Worm (Caenorhabditis elegans): ENCODE results near the gene C17C3.15.
"Not testable (repeated sequence)": the region's sequence is repeated elsewhere in the genome, so short reads cannot be mapped to it uniquely, and the experiment has no call there.

The C17C3.15 gene

ce11 chrII:5531855-5532328 is 38.6 kb upstream of the C17C3.15 start, which contains the start of gene C17C3.9:
C17C3.9 (minus strand) TSS chrII:5532278.
- TF ChIP-seq ceh-82 (tag; optimal IDR thresholded peaks at IDR 0.05) (no peak), egl-27 (tag; optimal IDR thresholded peaks at IDR 0.05) (no peak)

ce11 chrII:5533642-5534041 is 36.8 kb upstream of the C17C3.15 start, which contains the start of gene hlh-26:
hlh-26 (minus strand) TSS chrII:5533742.
- no peak for TF ChIP-seq peb-1 (tag; optimal IDR thresholded peaks at IDR 0.05)
- no peak for TF ChIP-seq elt-3 (tag; optimal IDR thresholded peaks at IDR 0.05)
- no peak for TF ChIP-seq gmeb-1 (tag; optimal IDR thresholded peaks at IDR 0.05)
- TF ChIP-seq ceh-82 (tag; optimal IDR thresholded peaks at IDR 0.05): no peak
- no peak for TF ChIP-seq sem-4 (tag; optimal IDR thresholded peaks at IDR 0.05)
- no peak for TF ChIP-seq nhr-237 (tag; optimal IDR thresholded peaks at IDR 0.05)
- TF ChIP-seq elt-1 (tag; optimal IDR thresholded peaks at IDR 0.05): no peak
- no peak for TF ChIP-seq ZK546.5 (tag; optimal IDR thresholded peaks at IDR 0.05)
- TF ChIP-seq ztf-11 (tag; optimal IDR thresholded peaks at IDR 0.05): no peak
- TF ChIP-seq nhr-6 (tag; optimal IDR thresholded peaks at IDR 0.05): no peak

ce11 chrII:5534939-5535338 is 35.5 kb upstream of the C17C3.15 start, which contains the start of gene hlh-25:
hlh-25 (plus strand) TSS chrII:5535239.
- not testable (repeated sequence) for TF ChIP-seq lin-39, nhr-21, nhr-10 (tag; optimal IDR thresholded peaks at IDR 0.05)

ce11 chrII:5537078-5537477 is 33.4 kb upstream of the C17C3.15 start:
- TF ChIP-seq sem-4 (tag; optimal IDR thresholded peaks at IDR 0.05) (no peak), zag-1 (tag; optimal IDR thresholded peaks at IDR 0.05) (no peak), ceh-16 (tag; optimal IDR thresholded peaks at IDR 0.05) (no peak), skn-1 (tag; optimal IDR thresholded peaks at IDR 0.05) (no peak), lsy-2 (tag; optimal IDR thresholded peaks at IDR 0.05) (no peak), egl-27 (tag; optimal IDR thresholded peaks at IDR 0.05) (no peak), elt-3 (tag; optimal IDR thresholded peaks at IDR 0.05) (no peak), alr-1 (tag; optimal IDR thresholded peaks at IDR 0.05) (no peak), unc-39 (tag; optimal IDR thresholded peaks at IDR 0.05) (no peak), nhr-237 (tag; optimal IDR thresholded peaks at IDR 0.05) (no peak), R02D3.7 (tag; optimal IDR thresholded peaks at IDR 0.05) (no peak), ztf-4 (tag; optimal IDR thresholded peaks at IDR 0.05) (no peak), ztf-11 (tag; optimal IDR thresholded peaks at IDR 0.05) (no peak), nhr-6 (tag; optimal IDR thresholded peaks at IDR 0.05) (no peak), F13H6.1 (tag; optimal IDR thresholded peaks at IDR 0.05) (no peak), nhr-12 (tag; optimal IDR thresholded peaks at IDR 0.05) (no peak), lin-11 (tag; optimal IDR thresholded peaks at IDR 0.05) (no peak)

- TF ChIP-seq unc-55 (GFP tag; optimal IDR thresholded peaks at IDR 0.05): peak; percentile 46
- TF ChIP-seq zag-1 (tag; optimal IDR thresholded peaks at IDR 0.05): no peak
Measured at ce11 chrII:5537524-5537923, 32.9 kb upstream of the C17C3.15 start, which contains the start of gene C17C3.11. C17C3.11 (plus strand) TSS chrII:5537824.

ce11 chrII:5540113-5540512 is 30.3 kb upstream of the C17C3.15 start, which contains the start of gene hlh-27:
hlh-27 (minus strand) TSS chrII:5540213.
- TF ChIP-seq blmp-1 (tag; optimal IDR thresholded peaks at IDR 0.05; ENCODE audit: insufficient read depth); ztf-4 (tag; optimal IDR thresholded peaks at IDR 0.05); zag-1 (tag; optimal IDR thresholded peaks at IDR 0.05): not testable (repeated sequence)

ce11 chrII:5541685-5542084 is 28.8 kb upstream of the C17C3.15 start, which contains the start of gene C17C3.24:
C17C3.24 (minus strand) TSS chrII:5541785.
- TF ChIP-seq F13H6.1 (tag; optimal IDR thresholded peaks at IDR 0.05) (no peak), unc-62 (GFP tag; optimal IDR thresholded peaks at IDR 0.05) (no peak), snpc-4 (tag; optimal IDR thresholded peaks at IDR 0.05) (no peak), elt-3 (tag; optimal IDR thresholded peaks at IDR 0.05) (no peak), nhr-21 (tag; optimal IDR thresholded peaks at IDR 0.05) (no peak)

All from whole organism, L2 larva.